Fruit fly (Drosophila melanogaster) whole organism, wandering third instar larva: Measurements from ENCODE around the gene TotM.
A peak's percentile ranks its signal among the peaks of the same experiment; 100 is the strongest.

Source experiments
- CG9705 ChIP-seq: fragments of 200-800 bp; sonication (Bioruptor generic); optimal IDR thresholded peaks from 2 replicates; lab custom pipeline; 2018; ENCODE audit warnings: missing biosample characterization, mild to moderate bottlenecking, missing genetic modification characterization
- Dfd ChIP-seq: fragments of >200 bp; optimal IDR thresholded peaks from 2 replicates; lab custom pipeline; 2017; ENCODE audit warnings: missing biosample characterization, missing genetic modification characterization
- Dif ChIP-seq: fragments of 200-275, 200-300 bp; sonication (Bioruptor generic); optimal IDR thresholded peaks from 2 replicates; lab custom pipeline; 2018; ENCODE audit warnings: missing biosample characterization, missing genetic modification characterization; ENCODE audit not compliant: partially characterized antibody
- GATAd ChIP-seq: sonication (Bioruptor generic); optimal IDR thresholded peaks from 2 replicates; lab custom pipeline; 2016; ENCODE audit warnings: missing biosample characterization, missing genetic modification characterization
- HLH106 ChIP-seq: fragments of 200-800 bp; optimal IDR thresholded peaks from 3 replicates; lab custom pipeline; 2019; ENCODE audit warnings: missing biosample characterization, mild to moderate bottlenecking, missing genetic modification characterization, moderate library complexity
- Hnf4 ChIP-seq: fragments of 200-800 bp; sonication (Bioruptor generic); optimal IDR thresholded peaks from 2 replicates; lab custom pipeline; 2016; ENCODE audit warnings: missing biosample characterization, mild to moderate bottlenecking, missing genetic modification characterization
- Hr78 ChIP-seq: fragments of >200 bp; optimal IDR thresholded peaks from 2 replicates; lab custom pipeline; 2017; ENCODE audit warnings: missing biosample characterization, missing genetic modification characterization
- Hr83 ChIP-seq: fragments of 200-300 bp; sonication (Bioruptor generic); optimal IDR thresholded peaks from 2 replicates; lab custom pipeline; 2016; ENCODE audit warnings: missing biosample characterization, mild to moderate bottlenecking, missing genetic modification characterization, moderate library complexity; ENCODE audit not compliant: poor library complexity, severe bottlenecking
- Mio ChIP-seq: sonication (Bioruptor generic); optimal IDR thresholded peaks from 2 replicates; lab custom pipeline; 2016; ENCODE audit warnings: missing biosample characterization, missing genetic modification characterization
- Myc ChIP-seq: fragments of >200 bp; optimal IDR thresholded peaks from 2 replicates; lab custom pipeline; 2017
- N ChIP-seq: fragments of >200 bp; optimal IDR thresholded peaks from 2 replicates; lab custom pipeline; 2018; ENCODE audit warnings: missing biosample characterization, missing external identifiers, missing genetic modification characterization
- OdsH ChIP-seq: fragments of 200-800 bp; sonication (Bioruptor generic); optimal IDR thresholded peaks from 2 replicates; lab custom pipeline; 2016; ENCODE audit warnings: missing biosample characterization, mild to moderate bottlenecking, missing genetic modification characterization
- Rel ChIP-seq, 2 experiments: fragments of 200-800 bp; sonication (Bioruptor generic) in 1 of 2; optimal IDR thresholded peaks; 2 replicates in 1 of 2; 3 replicates in 1 of 2; lab custom pipeline; 2016 to 2019; ENCODE audit warnings: mild to moderate bottlenecking in 2 of 2, missing biosample characterization in 2 of 2, missing genetic modification characterization in 2 of 2, moderate library complexity in 1 of 2
- Sp1 ChIP-seq: fragments of 200-800 bp; sonication (Bioruptor generic); optimal IDR thresholded peaks from 3 replicates; lab custom pipeline; 2019; ENCODE audit warnings: missing biosample characterization, mild to moderate bottlenecking, missing genetic modification characterization, moderate library complexity
- br ChIP-seq: fragments of 200-800 bp; sonication (Bioruptor generic); optimal IDR thresholded peaks from 2 replicates; lab custom pipeline; 2016; ENCODE audit warnings: missing biosample characterization, missing genetic modification characterization
- brk ChIP-seq: fragments of 200-800 bp; sonication (Bioruptor generic); optimal IDR thresholded peaks from 2 replicates; lab custom pipeline; 2016; ENCODE audit warnings: missing biosample characterization, mild to moderate bottlenecking, missing genetic modification characterization
- dl ChIP-seq, 2 experiments: fragments of 175-275, 200-275 bp in 1 of 2; fragments of 200-275 bp in 1 of 2; sonication (Bioruptor generic); optimal IDR thresholded peaks; lab custom pipeline; 2018; ENCODE audit warnings: mild to moderate bottlenecking in 2 of 2, missing biosample characterization in 2 of 2, missing genetic modification characterization in 2 of 2, moderate library complexity in 2 of 2; ENCODE audit not compliant: partially characterized antibody in 2 of 2, insufficient read depth in 1 of 2
- ey ChIP-seq: fragments of 200-800 bp; sonication (Bioruptor generic); optimal IDR thresholded peaks from 2 replicates; lab custom pipeline; 2016; ENCODE audit warnings: missing biosample characterization, missing genetic modification characterization
- foxo ChIP-seq, 2 experiments: fragments of 200-800 bp; sonication (Bioruptor generic); optimal IDR thresholded peaks; 2 replicates in 1 of 2; 3 replicates in 1 of 2; lab custom pipeline; 2016 to 2017; ENCODE audit warnings: missing biosample characterization in 2 of 2, missing genetic modification characterization in 2 of 2
- fru ChIP-seq: fragments of 200-800 bp; sonication (Bioruptor generic); optimal IDR thresholded peaks from 3 replicates; lab custom pipeline; 2016; ENCODE audit warnings: missing biosample characterization, mild to moderate bottlenecking, missing genetic modification characterization
- h ChIP-seq: fragments of 200-800 bp; sonication (Bioruptor generic); optimal IDR thresholded peaks from 3 replicates; lab custom pipeline; 2016; ENCODE audit warnings: missing biosample characterization, mild to moderate bottlenecking, missing genetic modification characterization
- jim ChIP-seq: fragments of 175-275, 200-325 bp; sonication (Bioruptor generic); optimal IDR thresholded peaks from 2 replicates; lab custom pipeline; 2016; ENCODE audit warnings: missing biosample characterization, mild to moderate bottlenecking, missing genetic modification characterization
- lola ChIP-seq: fragments of >200 bp; optimal IDR thresholded peaks from 2 replicates; lab custom pipeline; 2017; ENCODE audit warnings: missing biosample characterization, missing genetic modification characterization
- psq ChIP-seq: fragments of 200-800 bp; sonication (Bioruptor generic); optimal IDR thresholded peaks from 3 replicates; lab custom pipeline; 2017; ENCODE audit warnings: missing biosample characterization, mild to moderate bottlenecking, missing genetic modification characterization, moderate library complexity
- rgr ChIP-seq: fragments of 200-800 bp; sonication (Bioruptor generic); optimal IDR thresholded peaks from 3 replicates; lab custom pipeline; 2016; ENCODE audit warnings: missing biosample characterization, mild to moderate bottlenecking, missing genetic modification characterization
- sv ChIP-seq: fragments of 200-800 bp; sonication (Bioruptor generic); optimal IDR thresholded peaks from 3 replicates; lab custom pipeline; 2016; ENCODE audit warnings: missing biosample characterization, missing genetic modification characterization
- tai ChIP-seq: sonication (Bioruptor generic); optimal IDR thresholded peaks from 2 replicates; lab custom pipeline; 2016; ENCODE audit warnings: missing biosample characterization, missing genetic modification characterization
- usp ChIP-seq: fragments of >200 bp; optimal IDR thresholded peaks from 2 replicates; lab custom pipeline; 2017; ENCODE audit warnings: missing biosample characterization, missing genetic modification characterization

TotM gene

DNA sequence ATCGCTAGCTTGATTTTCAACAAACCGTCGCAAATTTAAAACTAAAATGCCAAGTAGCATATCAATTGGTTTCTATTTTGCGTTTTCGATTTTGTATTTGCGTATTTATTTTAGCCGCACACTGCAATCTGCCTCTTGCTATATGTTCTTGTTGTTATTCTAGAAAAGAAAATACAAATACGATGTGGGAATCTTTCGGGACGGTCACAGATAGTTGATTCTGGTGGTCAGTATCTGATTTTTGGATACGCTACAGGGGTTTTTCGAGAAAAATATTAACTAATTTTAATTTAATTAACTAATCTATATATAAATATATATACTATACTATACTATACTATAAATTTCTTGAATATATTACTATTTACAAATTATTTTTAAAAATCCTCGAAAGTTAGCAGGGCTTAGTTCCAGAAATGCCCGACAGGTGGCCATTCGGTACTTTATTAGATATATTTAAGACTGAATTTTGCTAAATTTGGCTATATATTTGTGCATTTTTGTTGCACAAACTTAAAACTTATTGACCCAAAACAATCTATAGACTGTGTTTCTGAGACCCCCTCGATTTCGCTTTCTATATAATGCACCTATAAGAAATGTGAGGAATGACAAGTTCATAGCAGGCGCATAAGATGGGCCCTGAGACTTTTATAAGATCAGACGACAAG lies 693 bp upstream of the TotM start, which contains the start of gene CG14022:
Gene CG14022, minus strand, starts transcription at position 51 of the 671 bp plus-strand sequence.
- TF ChIP-seq Dfd (GFP tag; lab: Kevin White, UChicago) (no peak), Hr78 (no peak), usp (GFP tag; lab: Kevin White, UChicago) (no peak), HLH106 (tag; lab: Kevin White, UChicago) (no peak), tai (no peak), psq (GFP tag; lab: Kevin White, UChicago) (no peak), Hr83 (GFP tag; lab: Kevin White, UChicago) (no peak), fru (no peak), ey (no peak), rgr (GFP tag; lab: Kevin White, UChicago) (no peak)

dm6 chr2L:5332574-5332973 lies 2.9 kb downstream of the TotM start:
- TF ChIP-seq jim (GFP tag; lab: Kevin White, UChicago) (no peak), Hr83 (GFP tag; lab: Kevin White, UChicago) (no peak), Dif (no peak), sv (GFP tag; lab: Kevin White, UChicago) (no peak), lola (GFP tag; lab: Kevin White, UChicago) (no peak), GATAd (GFP tag; lab: Kevin White, UChicago) (no peak), foxo (GFP tag; optimal IDR thresholded peaks at IDR 0.05; lab: Kevin White, UChicago) (no peak), Dfd (GFP tag; lab: Kevin White, UChicago) (no peak), dl (GFP tag; optimal IDR thresholded peaks at IDR 0.05; lab: Kevin White, UChicago; ENCODE audit: insufficient read depth in 1 of 2, partially characterized antibody in 2 of 2) (no peak), psq (GFP tag; lab: Kevin White, UChicago) (no peak), OdsH (GFP tag; lab: Kevin White, UChicago) (no peak), Hr78 (no peak), h (GFP tag; lab: Kevin White, UChicago) (no peak), ey (no peak), Mio (no peak), CG9705 (GFP tag; lab: Kevin White, UChicago) (no peak)

dm6 chr2L:5337159-5337558 lies 7.5 kb downstream of the TotM start:
- no peak for TF ChIP-seq rgr (GFP tag; lab: Kevin White, UChicago)
- no peak for TF ChIP-seq Rel (GFP tag; optimal IDR thresholded peaks at IDR 0.05; lab: Kevin White, UChicago)
- no peak for TF ChIP-seq Rel (tag; optimal IDR thresholded peaks at IDR 0.05; lab: Kevin White, UChicago)
- TF ChIP-seq Sp1 (GFP tag; lab: Kevin White, UChicago) = no peak
- TF ChIP-seq tai = no peak
- no peak for TF ChIP-seq Dfd (GFP tag; lab: Kevin White, UChicago)
- TF ChIP-seq N = no peak
- no peak for TF ChIP-seq GATAd (GFP tag; lab: Kevin White, UChicago)
- TF ChIP-seq br = no peak
- TF ChIP-seq, all 38 proteins: peak for 0

- peak; percentile 65 for TF ChIP-seq Myc (lab: Kevin White, UChicago)
- no peak for TF ChIP-seq OdsH (GFP tag; lab: Kevin White, UChicago)
- TF ChIP-seq foxo (GFP tag; optimal IDR thresholded peaks at IDR 0.05; lab: Kevin White, UChicago) = no peak
These were observed 8.5 kb downstream of the TotM start, which contains the start of gene fusl for dm6 chr2L:5338024-5338720. fusl (minus strand) TSS chr2L:5338073.

- TF ChIP-seq Hnf4 (GFP tag; lab: Kevin White, UChicago) = no peak
- TF ChIP-seq brk (GFP tag; lab: Kevin White, UChicago) = peak; percentile 26
- peak; percentile 4 for TF ChIP-seq tai
These were observed 9.0 kb downstream of the TotM start for dm6 chr2L:5338721-5339036.
